Worm (Caenorhabditis elegans): ENCODE data around the gene sdz-32.

ce11 chrII:3441377-3441776 is 32.5 kb upstream of the sdz-32 start, which contains the start of gene C16C8.27:
- TF ChIP-seq lin-39 (tag; optimal IDR thresholded peaks at IDR 0.05) (no peak), nhr-77 (tag; optimal IDR thresholded peaks at IDR 0.05) (no peak), pqm-1 (tag; optimal IDR thresholded peaks at IDR 0.05) (no peak), unc-62 (GFP tag; optimal IDR thresholded peaks at IDR 0.05) (no peak), nhr-28 (tag; optimal IDR thresholded peaks at IDR 0.05) (no peak), nhr-25 (tag; optimal IDR thresholded peaks at IDR 0.05) (no peak), fos-1 (tag; optimal IDR thresholded peaks at IDR 0.05) (no peak), nhr-67 (tag; optimal IDR thresholded peaks at IDR 0.05) (no peak), nhr-237 (tag; optimal IDR thresholded peaks at IDR 0.05) (no peak), pha-4 (tag; optimal IDR thresholded peaks at IDR 0.05) (no peak), ceh-28 (tag; optimal IDR thresholded peaks at IDR 0.05) (no peak), lin-15B (tag; optimal IDR thresholded peaks at IDR 0.05) (no peak)

All from whole organism, L3 larva.